Fruit fly (Drosophila melanogaster) whole organism, embryonic: ENCODE data around the gene Hip14.

Source experiments
- Atf-2 ChIP-seq: fragments of 200-800 bp; sonication (Bioruptor generic); optimal IDR thresholded peaks from 2 replicates; lab custom pipeline; 2016; ENCODE audit warnings: missing biosample characterization, missing genetic modification characterization
- C15 ChIP-seq: fragments of 200-800 bp; sonication (Bioruptor generic); IDR thresholded peaks from 3 replicates; pipeline ENCODE4 v1.3.6; 2022; ENCODE audit warnings: missing biosample characterization, missing genetic modification characterization
- CG10147 ChIP-seq: fragments of 200-800 bp; sonication (Bioruptor generic); optimal IDR thresholded peaks from 2 replicates; lab custom pipeline; 2019; ENCODE audit warnings: missing biosample characterization, mild to moderate bottlenecking, missing genetic modification characterization, moderate library complexity
- CG10321 ChIP-seq: fragments of 200-800 bp; sonication (Bioruptor generic); IDR thresholded peaks from 2 replicates; pipeline ENCODE4 v1.3.6; 2022; ENCODE audit warnings: missing biosample characterization, missing genetic modification characterization
- CG11560 ChIP-seq: fragments of 200-800 bp; sonication (Bioruptor generic); IDR thresholded peaks from 3 replicates; pipeline ENCODE4 v1.3.6; 2022; ENCODE audit warnings: missing biosample characterization, missing genetic modification characterization
- CG11695 ChIP-seq: fragments of 200-800 bp; sonication (Bioruptor generic); IDR thresholded peaks from 3 replicates; pipeline ENCODE4 v1.3.6; 2022; ENCODE audit warnings: missing biosample characterization, missing genetic modification characterization
- CG12236 ChIP-seq: fragments of 200-800 bp; sonication (Bioruptor generic); optimal IDR thresholded peaks from 2 replicates; lab custom pipeline; 2016; ENCODE audit warnings: missing biosample characterization, missing genetic modification characterization
- CG1602 ChIP-seq: fragments of 200-800 bp; sonication (Bioruptor generic); optimal IDR thresholded peaks from 3 replicates; lab custom pipeline; 2016; ENCODE audit warnings: missing biosample characterization, missing genetic modification characterization
- CG1792 ChIP-seq: fragments of 200-800 bp; sonication (Bioruptor generic); optimal IDR thresholded peaks from 2 replicates; lab custom pipeline; 2016; ENCODE audit warnings: missing biosample characterization, missing genetic modification characterization
- CG2678 ChIP-seq: fragments of 200-800 bp; sonication (Bioruptor generic); optimal IDR thresholded peaks from 3 replicates; lab custom pipeline; 2019; ENCODE audit warnings: missing biosample characterization, mild to moderate bottlenecking, missing genetic modification characterization, moderate library complexity
- CG31441 ChIP-seq: fragments of 200-800 bp; sonication (Bioruptor generic); IDR thresholded peaks from 2 replicates; pipeline ENCODE4 v1.3.6; 2022; ENCODE audit warnings: missing biosample characterization, missing genetic modification characterization
- CG5180 ChIP-seq: fragments of 200-800 bp; sonication (Bioruptor generic); optimal IDR thresholded peaks from 3 replicates; lab custom pipeline; 2017; ENCODE audit warnings: missing biosample characterization, missing genetic modification characterization, mild to moderate bottlenecking, moderate library complexity, missing genetic modification reagents
- CG7357 ChIP-seq: fragments of 200-800 bp; sonication (Bioruptor generic); IDR thresholded peaks from 3 replicates; pipeline ENCODE4 v1.3.6; 2022; ENCODE audit warnings: missing biosample characterization, missing genetic modification characterization
- CG8359 ChIP-seq: fragments of 200-800 bp; sonication (Bioruptor generic); optimal IDR thresholded peaks from 2 replicates; lab custom pipeline; 2017; ENCODE audit warnings: missing biosample characterization, mild to moderate bottlenecking, missing genetic modification characterization, borderline replicate concordance
- CG8478 ChIP-seq: fragments of >200 bp; optimal IDR thresholded peaks from 2 replicates; lab custom pipeline; 2018
- CG9932 ChIP-seq: fragments of 200-800 bp; sonication (Bioruptor generic); IDR thresholded peaks from 2 replicates; pipeline ENCODE4 v1.3.6; 2022; ENCODE audit warnings: missing biosample characterization, missing genetic modification characterization
- CHES-1-like ChIP-seq: fragments of 200-800 bp; sonication (Bioruptor generic); optimal IDR thresholded peaks from 2 replicates; lab custom pipeline; 2016; ENCODE audit warnings: missing biosample characterization, missing genetic modification characterization
- Dek ChIP-seq: fragments of 200-800 bp; sonication (Bioruptor generic); optimal IDR thresholded peaks from 3 replicates; lab custom pipeline; 2019; ENCODE audit warnings: missing biosample characterization, mild to moderate bottlenecking, missing genetic modification characterization, moderate library complexity
- Doc3 ChIP-seq: fragments of 200-800 bp; sonication (Bioruptor generic); IDR thresholded peaks from 3 replicates; pipeline ENCODE4 v1.3.6; 2022; ENCODE audit warnings: missing biosample characterization, missing genetic modification characterization; ENCODE audit not compliant: partially characterized antibody
- E2f1 ChIP-seq: fragments of 200-800 bp; sonication (Bioruptor generic); IDR thresholded peaks from 2 replicates; pipeline ENCODE4 v1.3.6; 2022; ENCODE audit warnings: missing biosample characterization, missing genetic modification characterization
- Fer1 ChIP-seq: fragments of 200-800 bp; sonication (Bioruptor generic); optimal IDR thresholded peaks from 2 replicates; lab custom pipeline; 2017; ENCODE audit warnings: missing biosample characterization, mild to moderate bottlenecking, missing genetic modification characterization
- Fer3 ChIP-seq: fragments of 200-800 bp; sonication (Bioruptor generic); optimal IDR thresholded peaks from 2 replicates; lab custom pipeline; 2018; ENCODE audit warnings: missing biosample characterization, mild to moderate bottlenecking, missing genetic modification characterization, moderate library complexity
- HHEX ChIP-seq: fragments of 200-800 bp; sonication (Bioruptor generic); optimal IDR thresholded peaks from 3 replicates; lab custom pipeline; 2017; ENCODE audit warnings: missing biosample characterization, mild to moderate bottlenecking, missing genetic modification characterization, missing genetic modification reagents
- HLH54F ChIP-seq: fragments of 200-800 bp; sonication (Bioruptor generic); optimal IDR thresholded peaks from 3 replicates; lab custom pipeline; 2016; ENCODE audit warnings: missing biosample characterization, missing genetic modification characterization
- Hr39 ChIP-seq: fragments of >200 bp; optimal IDR thresholded peaks from 2 replicates; lab custom pipeline; 2017
- Kr ChIP-seq: fragments of 200-800 bp; sonication (Bioruptor generic); optimal IDR thresholded peaks from 2 replicates; lab custom pipeline; 2017; ENCODE audit warnings: missing biosample characterization, mild to moderate bottlenecking, missing genetic modification characterization
- NFAT ChIP-seq: fragments of 200-800 bp; sonication (Bioruptor generic); IDR thresholded peaks from 2 replicates; pipeline ENCODE4 v1.3.6; 2022; ENCODE audit warnings: missing biosample characterization, missing genetic modification characterization
- Nf-YA ChIP-seq: fragments of 200-800 bp; sonication (Bioruptor generic); IDR thresholded peaks from 2 replicates; pipeline ENCODE4 v1.3.6; 2022; ENCODE audit warnings: missing biosample characterization, missing genetic modification characterization
- Nf-YB ChIP-seq: fragments of 200-800 bp; sonication (Bioruptor generic); optimal IDR thresholded peaks from 3 replicates; lab custom pipeline; 2019; ENCODE audit warnings: missing biosample characterization, mild to moderate bottlenecking, missing genetic modification characterization, moderate library complexity
- Optix ChIP-seq: fragments of 200-800 bp; sonication (Bioruptor generic); IDR thresholded peaks from 3 replicates; pipeline ENCODE4 v1.3.6; 2022; ENCODE audit warnings: missing biosample characterization, missing genetic modification characterization
- Pdp1 ChIP-seq, 2 experiments: fragments of 200-800 bp; sonication (Bioruptor generic); optimal IDR thresholded peaks; 3 replicates each; lab custom pipeline; 2016; ENCODE audit warnings: missing biosample characterization in 2 of 2, missing genetic modification characterization in 2 of 2, mild to moderate bottlenecking in 1 of 2, moderate library complexity in 1 of 2
- Ravus ChIP-seq: fragments of 200-800 bp; sonication (Bioruptor generic); IDR thresholded peaks from 2 replicates; pipeline ENCODE4 v1.3.6; 2022; ENCODE audit warnings: missing biosample characterization, missing genetic modification characterization
- Sry-β ChIP-seq: fragments of 200-800 bp; sonication (Bioruptor generic); optimal IDR thresholded peaks from 2 replicates; lab custom pipeline; 2018; ENCODE audit warnings: missing biosample characterization, mild to moderate bottlenecking, missing genetic modification characterization, moderate library complexity
- Stat92E ChIP-seq, 3 experiments: fragments of >200 bp in 2 of 3; fragments of 200-800 bp in 1 of 3; sonication (Bioruptor generic) in 1 of 3; optimal IDR thresholded peaks; 2 replicates each; lab custom pipeline; 2017 to 2019; ENCODE audit warnings: missing biosample characterization in 3 of 3, missing genetic modification characterization in 3 of 3, mild to moderate bottlenecking in 1 of 3, moderate library complexity in 1 of 3
- cad ChIP-seq: fragments of >200 bp; optimal IDR thresholded peaks from 2 replicates; lab custom pipeline; 2017; ENCODE audit warnings: missing biosample characterization, missing genetic modification characterization
- chm ChIP-seq: fragments of 200-800 bp; sonication (Bioruptor generic); IDR thresholded peaks from 2 replicates; pipeline ENCODE4 v1.3.6; 2022; ENCODE audit warnings: missing biosample characterization, missing genetic modification characterization
- croc ChIP-seq: fragments of 200-800 bp; sonication (Bioruptor generic); conservative IDR thresholded peaks from 3 replicates; pipeline ENCODE4 v1.3.6; 2022; ENCODE audit warnings: missing biosample characterization, missing genetic modification characterization
- dmrt11E ChIP-seq: fragments of 200-800 bp; sonication (Bioruptor generic); optimal IDR thresholded peaks from 3 replicates; lab custom pipeline; 2018; ENCODE audit warnings: missing biosample characterization, mild to moderate bottlenecking, missing genetic modification characterization, moderate library complexity
- fd102C ChIP-seq: fragments of 200-800 bp; sonication (Bioruptor generic); optimal IDR thresholded peaks from 2 replicates; lab custom pipeline; 2018; ENCODE audit warnings: missing biosample characterization, mild to moderate bottlenecking, missing genetic modification characterization, moderate library complexity
- hbn ChIP-seq: fragments of 200-800 bp; sonication (Bioruptor generic); IDR thresholded peaks from 2 replicates; pipeline ENCODE4 v1.3.6; 2022; ENCODE audit warnings: missing biosample characterization, missing genetic modification characterization; ENCODE audit not compliant: partially characterized antibody
- klu ChIP-seq: fragments of 200-800 bp; sonication (Bioruptor generic); IDR thresholded peaks from 2 replicates; pipeline ENCODE4 v1.3.6; 2022; ENCODE audit warnings: missing biosample characterization, missing genetic modification characterization
- kni ChIP-seq: fragments of 200-800 bp; sonication (Bioruptor generic); optimal IDR thresholded peaks from 3 replicates; lab custom pipeline; 2017; ENCODE audit warnings: mild to moderate bottlenecking, missing biosample characterization, missing genetic modification reagents, missing genetic modification characterization
- nmo ChIP-seq: fragments of 200-800 bp; sonication (Bioruptor generic); optimal IDR thresholded peaks from 2 replicates; lab custom pipeline; 2018; ENCODE audit warnings: missing biosample characterization, mild to moderate bottlenecking, missing genetic modification characterization, moderate library complexity
- oc ChIP-seq: fragments of 200-800 bp; sonication (Bioruptor generic); optimal IDR thresholded peaks from 2 replicates; lab custom pipeline; 2018; ENCODE audit warnings: missing biosample characterization, mild to moderate bottlenecking, missing genetic modification characterization, moderate library complexity
- repo ChIP-seq: fragments of 200-800 bp; sonication (Bioruptor generic); optimal IDR thresholded peaks from 2 replicates; lab custom pipeline; 2016; ENCODE audit warnings: missing biosample characterization, missing genetic modification characterization
- slbo ChIP-seq: fragments of 200-800 bp; sonication (Bioruptor generic); IDR thresholded peaks from 2 replicates; pipeline ENCODE4 v1.3.6; 2022; ENCODE audit warnings: missing biosample characterization, missing genetic modification characterization
- trem ChIP-seq: fragments of 200-800 bp; optimal IDR thresholded peaks from 3 replicates; lab custom pipeline; 2019; ENCODE audit warnings: missing biosample characterization, mild to moderate bottlenecking, missing genetic modification characterization, moderate library complexity
- usp ChIP-seq: fragments of >200 bp; optimal IDR thresholded peaks from 2 replicates; lab custom pipeline; 2017; ENCODE audit warnings: missing biosample characterization, missing genetic modification characterization
- vfl ChIP-seq: fragments of 200-800 bp; sonication (Bioruptor generic); optimal IDR thresholded peaks from 2 replicates; lab custom pipeline; 2016; ENCODE audit warnings: missing biosample characterization, missing genetic modification characterization
- vvl ChIP-seq: fragments of 200-800 bp; sonication (Bioruptor generic); IDR thresholded peaks from 2 replicates; pipeline ENCODE4 v1.3.6; 2022; ENCODE audit warnings: missing biosample characterization, missing genetic modification characterization

Gene Hip14

dm6 chr3L:15976758-15977157 is 11.3 kb upstream of the Hip14 start, which contains the start of gene CG17029 (continued):
- TF ChIP-seq CG5180 (no peak), Fer1 (peak; percentile 7), HHEX (GFP tag; lab: Kevin White, UChicago) (no peak), CG31441 (GFP tag; lab: Robert Waterston, UW) (0 out of 2 replicates have a peak, but pooled peaks have one; percentile 29), slbo (GFP tag; lab: Robert Waterston, UW) (no peak)

dm6 chr3L:15977565-15977964 is 10.5 kb upstream of the Hip14 start:
- TF ChIP-seq slbo (GFP tag; lab: Robert Waterston, UW) (peak; percentile 58), Optix (GFP tag; lab: Robert Waterston, UW) (no peak), CG8359 (GFP tag; lab: Kevin White, UChicago) (no peak), CG2678 (tag; lab: Kevin White, UChicago) (peak; percentile 73), Kr (no peak), Stat92E (GFP tag; optimal IDR thresholded peaks at IDR 0.05; lab: Kevin White, UChicago) (no peak), fd102C (no peak), Fer3 (tag; lab: Kevin White, UChicago) (peak; percentile 69), kni (GFP tag; lab: Kevin White, UChicago) (no peak), CG1792 (no peak), vfl (GFP tag; lab: Kevin White, UChicago) (no peak), CG12236 (GFP tag; lab: Kevin White, UChicago) (no peak), Dek (tag; lab: Kevin White, UChicago) (no peak), Nf-YB (GFP tag; lab: Kevin White, UChicago) (no peak), C15 (GFP tag; lab: Robert Waterston, UW) (0 out of 3 replicates have a peak, but pooled peaks have one; percentile 5), cad (GFP tag; lab: Kevin White, UChicago) (no peak), Sry-β (no peak), klu (GFP tag; lab: Robert Waterston, UW) (peak; percentile 52; the same call in 1 of the 2 replicates), CG10147 (GFP tag; lab: Kevin White, UChicago) (no peak), Atf-2 (GFP tag; lab: Kevin White, UChicago) (no peak), NFAT (no peak; the same call in 1 of the 2 replicates), Nf-YA (GFP tag; lab: Robert Waterston, UW) (no peak), CG1602 (no peak), oc (tag; lab: Kevin White, UChicago) (no peak), usp (GFP tag; lab: Kevin White, UChicago) (no peak), vvl (GFP tag; lab: Robert Waterston, UW) (peak; percentile 79), repo (no peak), HLH54F (GFP tag; lab: Kevin White, UChicago) (no peak), croc (GFP tag; lab: Robert Waterston, UW) (peak; percentile 53; the same call in 2 of the 3 replicates), trem (no peak), CG7357 (GFP tag; lab: Robert Waterston, UW) (peak; percentile 59; the same call in 2 of the 3 replicates), nmo (peak; percentile 53), Doc3 (GFP tag; lab: Robert Waterston, UW) (no peak), Hr39 (lab: Kevin White, UChicago) (no peak), CG11560 (tag; lab: Robert Waterston, UW) (no peak), Ravus (no peak), E2f1 (GFP tag; lab: Robert Waterston, UW) (peak; percentile 59; the same call in 1 of the 2 replicates), CG11695 (GFP tag; lab: Robert Waterston, UW) (peak; percentile 73), CHES-1-like (GFP tag; lab: Kevin White, UChicago) (no peak), hbn (no peak), chm (GFP tag; lab: Robert Waterston, UW) (no peak), CG10321 (GFP tag; lab: Robert Waterston, UW) (no peak), Pdp1 (GFP tag; optimal IDR thresholded peaks at IDR 0.05; lab: Kevin White, UChicago) (peak; percentile 10 to 86), CG9932 (GFP tag; lab: Robert Waterston, UW) (no peak), dmrt11E (tag; lab: Kevin White, UChicago) (no peak), CG8478 (lab: Kevin White, UChicago) (no peak)
